Worm (Caenorhabditis elegans) whole organism, L3 larva: ENCODE results near the gene ugt-50.

Source experiments
- ama-1 ChIP-seq: fragments of 150-350 bp; optimal IDR thresholded peaks from 2 replicates; lab custom pipeline; 2018
- daf-12 ChIP-seq: fragments of 150-350 bp; optimal IDR thresholded peaks from 2 replicates; lab custom pipeline; 2014; ENCODE audit warnings: missing biosample characterization, missing genetic modification reagents, missing genetic modification characterization
- eor-1 ChIP-seq, 2 experiments: fragments of 150-350 bp; optimal IDR thresholded peaks; 2 replicates each; lab custom pipeline; 2014 to 2018; ENCODE audit warnings: missing biosample characterization in 2 of 2, missing genetic modification characterization in 2 of 2
- nhr-237 ChIP-seq: fragments of 150-350 bp; optimal IDR thresholded peaks from 2 replicates; lab custom pipeline; 2014; ENCODE audit warnings: missing biosample characterization, missing genetic modification characterization
- nhr-67 ChIP-seq: fragments of 150-350 bp; optimal IDR thresholded peaks from 2 replicates; lab custom pipeline; 2014; ENCODE audit warnings: missing biosample characterization, missing genetic modification characterization
- snpc-4 ChIP-seq: fragments of 150-350 bp; optimal IDR thresholded peaks from 2 replicates; lab custom pipeline; 2014; ENCODE audit warnings: missing biosample characterization, missing genetic modification characterization
- ztf-11 ChIP-seq: fragments of 150-350 bp; optimal IDR thresholded peaks from 2 replicates; lab custom pipeline; 2014; ENCODE audit warnings: missing biosample characterization, missing genetic modification characterization

DNA sequence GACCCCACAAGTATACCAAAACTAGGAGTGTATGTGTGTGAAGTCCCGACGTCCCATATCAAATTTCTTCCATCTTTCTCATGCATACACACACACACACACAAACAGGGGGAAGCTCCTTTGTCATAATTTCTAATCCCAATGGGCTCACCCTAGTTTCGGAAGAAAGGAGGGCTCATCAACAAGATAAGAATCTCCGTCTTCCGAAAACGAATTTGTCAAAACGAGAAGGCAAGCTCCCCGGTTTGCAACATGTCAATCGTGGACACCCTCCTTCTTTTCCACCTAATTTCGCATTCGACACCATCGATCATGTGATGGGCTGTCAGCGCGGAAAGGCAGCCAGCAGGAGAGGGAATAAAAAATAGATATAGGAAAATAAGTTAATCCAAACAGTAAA is 1.0 kb upstream of the ugt-50 start:
- TF ChIP-seq nhr-67 (no peak), eor-1 (tag; optimal IDR thresholded peaks at IDR 0.05; lab: Kevin White, UChicago) (no peak), ama-1 (lab: Kevin White, UChicago) (no peak), daf-12 (tag; lab: Kevin White, UChicago) (no peak), nhr-237 (no peak), snpc-4 (tag; lab: Kevin White, UChicago) (no peak), ztf-11 (tag; lab: Kevin White, UChicago) (no peak)
